Fruit fly (Drosophila melanogaster): ENCODE results near the gene CG5114.

DNA sequence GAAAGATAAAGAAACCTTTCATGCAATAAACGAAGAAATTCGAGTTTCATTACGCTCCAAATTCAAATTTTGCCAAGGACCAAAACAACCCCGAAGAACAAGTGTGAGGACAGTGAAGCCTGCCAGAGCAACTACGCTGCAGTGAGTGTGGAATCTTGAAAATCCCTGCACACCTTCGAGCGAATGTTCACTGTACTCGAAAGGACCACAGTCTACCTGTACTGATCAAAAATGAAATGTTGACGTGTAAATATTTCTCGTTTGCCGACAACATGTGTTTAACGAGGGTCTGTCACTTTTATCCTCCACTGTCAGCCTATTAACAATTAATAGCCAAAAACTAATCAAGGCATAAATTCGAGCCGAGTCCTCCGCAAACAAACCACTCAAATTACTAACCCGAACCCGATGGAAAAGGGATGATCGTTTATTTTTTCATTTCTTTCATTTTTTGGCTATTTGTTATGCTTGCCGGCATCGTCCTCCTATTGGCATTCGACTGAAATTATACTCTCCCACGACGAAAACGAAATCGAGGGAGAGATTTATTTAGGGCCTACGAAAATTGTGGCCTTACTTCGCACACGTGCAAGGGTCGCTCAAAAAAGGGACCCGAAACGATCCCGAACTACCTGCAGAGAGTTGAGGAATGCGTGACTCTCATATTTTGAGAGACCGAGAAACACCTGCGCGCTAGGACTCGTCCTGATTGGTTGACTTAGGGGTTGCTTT, 10.6 kb upstream of the CG5114 start:
- TF ChIP-seq Dll (GFP tag; IDR thresholded peaks at IDR 0.05; ENCODE audit: partially characterized antibody) (no peak), odd (GFP tag; optimal IDR thresholded peaks at IDR 0.05) (no peak), ase (GFP tag; IDR thresholded peaks at IDR 0.05) (no peak), CG4404 (GFP tag; IDR thresholded peaks at IDR 0.05) (peak; percentile 79; the same call in 1 of the 2 replicates), Ada2b (GFP tag; IDR thresholded peaks at IDR 0.05) (no peak), CG6683 (GFP tag; optimal IDR thresholded peaks at IDR 0.05) (no peak), sd (tag; optimal IDR thresholded peaks at IDR 0.05) (no peak), CG17802 (tag; optimal IDR thresholded peaks at IDR 0.05) (no peak), cwo (GFP tag; optimal IDR thresholded peaks at IDR 0.05) (no peak), kay (GFP tag; optimal IDR thresholded peaks at IDR 0.05) (no peak)

Data from whole organism, embryonic.